Worm (Caenorhabditis elegans): ENCODE measurements around the gene rpl-28.

The rpl-28 gene

DNA sequence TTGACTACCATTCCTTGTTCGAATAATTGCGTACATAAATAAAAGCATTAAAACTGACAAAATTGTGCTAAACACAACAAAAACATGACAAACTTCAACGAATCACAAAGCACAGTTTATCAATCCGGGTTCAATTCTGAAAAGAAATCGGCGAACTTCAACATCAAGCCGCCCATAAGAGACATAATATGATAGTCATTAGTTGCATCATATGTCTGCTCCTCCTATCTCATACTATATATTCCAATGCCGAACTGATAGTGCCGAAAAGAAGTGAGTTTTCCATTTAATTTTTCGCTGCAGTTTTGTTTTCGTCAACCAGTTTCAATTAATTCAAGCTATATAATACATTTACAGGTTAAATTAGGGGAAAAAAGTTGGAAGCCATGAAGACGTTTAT, 13.8 kb upstream of the rpl-28 start, which contains the start of gene hrg-7:
Gene hrg-7 (plus strand): TSS at position 358 of the 400 bp plus-strand sequence.
- TF ChIP-seq unc-62 (GFP tag; optimal IDR thresholded peaks at IDR 0.05): no peak

DNA sequence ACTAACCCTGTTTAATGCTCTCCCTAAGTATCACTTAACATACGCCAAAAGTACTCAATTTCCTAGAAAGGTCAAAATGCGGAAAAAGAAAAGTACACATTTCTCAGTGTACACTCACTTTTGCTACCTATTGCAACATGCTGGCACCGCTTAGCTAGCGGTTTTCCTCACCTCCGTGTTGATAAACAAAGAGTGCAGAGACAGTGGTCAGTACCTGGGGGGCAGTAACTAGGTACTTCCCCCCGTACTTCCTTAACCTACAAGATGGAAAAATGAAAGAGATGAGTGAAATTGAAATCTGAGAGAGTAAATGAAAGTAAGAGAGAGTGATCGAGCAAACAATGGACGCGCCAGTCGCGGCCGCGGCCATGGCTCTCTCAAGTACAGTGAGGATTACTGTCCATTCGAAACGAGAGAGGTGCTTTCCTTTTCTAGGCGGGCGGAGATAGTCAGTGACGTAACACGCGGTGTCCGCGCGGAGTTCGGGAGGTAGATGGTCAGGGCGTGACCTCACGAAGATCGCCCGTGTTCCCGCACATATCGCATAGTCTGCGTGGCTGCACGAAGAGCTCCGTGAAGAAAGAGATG, 8.3 kb upstream of the rpl-28 start, which contains the start of gene cky-1:
Gene cky-1 (plus strand): TSS at position 538 of the 588 bp plus-strand sequence.
- no peak for TF ChIP-seq unc-62 (GFP tag; optimal IDR thresholded peaks at IDR 0.05)

DNA sequence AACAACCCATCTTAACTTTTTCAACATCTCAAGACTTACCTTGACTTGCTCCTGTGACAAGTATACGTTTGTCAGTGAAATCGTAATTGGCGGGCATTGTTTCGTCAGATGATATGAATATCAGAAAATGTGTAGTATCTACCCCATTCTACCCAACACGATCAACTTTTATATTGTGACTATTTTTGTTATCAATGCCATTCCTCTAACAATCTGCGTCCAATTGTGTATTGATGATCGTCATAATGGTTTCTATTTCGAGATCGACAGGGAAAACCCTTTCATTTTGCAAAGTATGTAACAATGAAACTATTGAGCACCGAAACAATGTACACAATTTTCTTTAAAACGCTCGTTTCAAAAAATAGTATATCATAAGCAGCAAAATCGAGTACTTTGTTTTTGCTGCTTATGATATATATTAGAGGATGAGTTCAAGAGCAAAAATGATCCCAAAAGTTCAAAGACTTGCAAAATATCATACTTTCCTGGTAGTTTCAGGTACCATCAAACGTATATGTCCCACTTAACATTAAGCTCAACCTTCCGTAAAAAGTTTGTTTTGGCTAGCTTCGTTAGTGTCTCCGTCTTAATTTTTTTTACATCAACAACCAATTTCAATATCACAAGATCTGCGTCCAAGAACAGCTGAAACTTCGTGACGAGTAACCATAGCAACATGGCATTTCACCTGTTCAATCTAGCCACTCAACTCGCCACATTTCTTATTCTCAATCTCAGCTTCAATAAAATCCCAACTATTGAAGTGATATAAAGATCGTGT, 5.7 kb upstream of the rpl-28 start, which contains the start of the genes dhs-21 and xbx-9:
Gene dhs-21 (minus strand): TSS at position 181 of the 784 bp plus-strand sequence.
Gene xbx-9 (plus strand): TSS at position 734 of the 784 bp plus-strand sequence.
- TF ChIP-seq unc-62 (GFP tag; optimal IDR thresholded peaks at IDR 0.05): no peak

DNA sequence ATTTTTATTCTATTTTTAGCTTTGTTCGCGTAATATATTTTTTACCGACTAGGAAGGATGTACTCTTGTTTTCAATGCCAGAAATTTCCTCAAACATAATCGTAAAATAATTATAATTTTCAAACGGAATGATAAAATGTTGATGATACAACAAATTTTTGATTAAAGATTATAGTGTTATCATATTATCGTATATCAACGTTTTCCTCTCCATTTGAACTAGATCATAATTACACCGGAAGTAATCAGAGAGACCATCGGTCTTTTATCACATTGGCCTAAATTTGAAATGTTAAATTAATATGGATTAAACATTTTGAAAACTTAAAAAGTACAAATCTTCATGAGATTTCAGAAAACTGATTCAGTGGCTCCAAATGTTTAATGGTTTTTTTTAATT, 4.8 kb upstream of the rpl-28 start:
- TF ChIP-seq unc-62 (GFP tag; optimal IDR thresholded peaks at IDR 0.05): no peak

DNA sequence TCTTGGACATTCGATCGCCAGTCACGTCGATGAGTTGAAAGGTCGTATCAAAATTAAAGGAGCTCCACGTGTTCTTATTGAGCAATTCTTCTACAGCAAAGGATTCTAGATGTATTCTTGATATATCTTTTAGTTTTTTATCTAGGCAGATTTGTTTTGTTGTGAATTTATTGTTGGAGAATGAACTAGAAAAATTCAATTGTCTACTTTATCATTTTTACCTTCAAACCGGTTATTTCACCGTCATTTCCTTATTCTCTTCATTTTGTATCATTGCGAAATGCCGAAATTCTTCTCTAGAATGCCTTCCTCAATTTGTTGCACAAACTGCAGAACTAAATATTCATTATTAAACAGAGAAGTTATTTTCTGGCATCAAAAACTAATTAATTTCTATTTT, 1.3 kb upstream of the rpl-28 start, which contains the start of gene R11D1.10:
Gene R11D1.10 (plus strand): TSS at position 301 of the 400 bp plus-strand sequence.
- no peak for TF ChIP-seq unc-62 (GFP tag; optimal IDR thresholded peaks at IDR 0.05)

DNA sequence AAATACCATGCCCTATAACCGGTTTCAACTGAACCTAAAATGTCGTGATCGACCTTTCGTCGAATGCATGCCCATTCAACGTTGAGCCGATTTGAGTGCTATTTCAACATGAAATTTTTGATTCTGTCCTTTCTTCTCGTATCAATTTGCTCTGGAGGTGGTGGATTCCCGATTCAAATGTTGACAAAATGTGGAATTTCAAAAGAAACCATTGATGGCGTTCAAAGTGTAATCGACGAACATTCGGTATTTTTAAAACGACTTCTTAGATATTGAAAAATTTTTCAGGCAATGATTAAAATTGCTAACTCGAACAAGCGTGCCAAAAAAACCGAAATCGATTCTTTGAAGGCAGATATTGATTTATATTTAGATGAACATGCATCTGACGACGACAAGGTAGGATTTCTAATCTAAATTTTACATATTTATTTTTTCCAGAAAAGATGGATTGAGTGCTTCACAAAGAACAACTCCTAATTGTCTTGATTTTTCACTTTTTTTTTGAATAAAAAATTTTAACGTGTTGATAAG, 741 bp downstream of the rpl-28 start, which contains the start of gene R11D1.13:
Gene R11D1.13 (plus strand): TSS at position 51 of the 534 bp plus-strand sequence.
- no peak for TF ChIP-seq unc-62 (GFP tag; optimal IDR thresholded peaks at IDR 0.05)

DNA sequence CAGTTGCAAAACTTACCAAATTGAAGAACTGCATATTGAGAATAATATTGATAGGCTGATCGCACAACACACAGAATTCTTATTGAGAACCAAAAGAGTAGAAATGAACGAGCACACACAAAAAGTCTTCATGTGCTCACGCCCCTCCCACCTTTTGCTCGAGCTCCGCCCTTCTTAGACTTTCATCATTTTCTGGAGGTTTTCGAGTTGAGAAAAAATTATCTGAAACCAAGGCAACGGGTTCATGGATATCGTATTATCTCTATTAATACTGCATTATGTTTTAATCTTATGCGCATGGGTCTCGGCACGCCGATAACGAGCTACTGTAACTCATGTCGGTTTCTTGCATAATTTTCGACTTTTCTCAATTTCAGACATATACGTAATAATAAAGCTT, 2.0 kb downstream of the rpl-28 start, which contains the start of gene R11D1.12:
Gene R11D1.12 (minus strand): TSS at position 101 of the 400 bp plus-strand sequence.
- no peak for TF ChIP-seq unc-62 (GFP tag; optimal IDR thresholded peaks at IDR 0.05)

DNA sequence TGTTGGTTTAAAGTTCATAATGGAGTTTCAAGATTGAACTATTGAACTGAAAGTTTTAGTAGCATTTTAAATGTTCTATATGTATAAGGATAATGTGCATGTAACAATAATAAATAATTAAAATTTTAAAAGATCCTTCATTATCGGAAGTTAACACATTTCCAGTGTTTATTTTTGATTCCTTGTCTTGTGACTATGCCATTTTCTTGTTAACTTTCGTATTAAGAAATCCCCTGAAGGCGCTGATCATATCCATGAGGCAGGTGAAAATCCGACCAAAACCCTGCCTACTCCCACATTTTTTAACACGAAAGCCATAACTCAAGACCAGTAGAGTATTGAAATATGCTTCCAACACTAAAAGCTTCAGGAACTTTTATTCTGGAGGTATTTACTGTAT, 8.2 kb downstream of the rpl-28 start, which contains the start of gene R11D1.7:
Gene R11D1.7 (plus strand): TSS at position 301 of the 400 bp plus-strand sequence.
- TF ChIP-seq unc-62 (GFP tag; optimal IDR thresholded peaks at IDR 0.05): no peak

DNA sequence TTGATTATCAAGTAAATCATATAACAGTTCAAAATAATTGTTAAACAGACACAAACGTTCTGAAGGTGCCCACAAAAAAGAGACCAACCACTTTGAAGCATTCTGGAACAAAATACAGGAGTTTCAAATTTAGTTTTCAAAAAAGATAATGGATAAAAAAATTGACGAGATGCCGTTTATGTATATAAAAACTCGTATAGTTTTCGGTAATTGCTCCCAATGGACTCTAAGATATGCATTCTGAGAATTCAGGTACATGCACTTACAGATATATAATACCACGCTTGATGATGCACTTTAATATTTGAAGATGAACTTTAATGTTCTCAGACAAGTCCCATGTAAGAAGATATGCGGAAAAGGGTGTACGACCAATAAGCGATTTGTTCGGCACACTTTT, 9.3 kb downstream of the rpl-28 start, which contains the start of gene str-181:
Gene str-181 (minus strand): TSS at position 101 of the 400 bp plus-strand sequence.
- no peak for TF ChIP-seq unc-62 (GFP tag; optimal IDR thresholded peaks at IDR 0.05)

DNA sequence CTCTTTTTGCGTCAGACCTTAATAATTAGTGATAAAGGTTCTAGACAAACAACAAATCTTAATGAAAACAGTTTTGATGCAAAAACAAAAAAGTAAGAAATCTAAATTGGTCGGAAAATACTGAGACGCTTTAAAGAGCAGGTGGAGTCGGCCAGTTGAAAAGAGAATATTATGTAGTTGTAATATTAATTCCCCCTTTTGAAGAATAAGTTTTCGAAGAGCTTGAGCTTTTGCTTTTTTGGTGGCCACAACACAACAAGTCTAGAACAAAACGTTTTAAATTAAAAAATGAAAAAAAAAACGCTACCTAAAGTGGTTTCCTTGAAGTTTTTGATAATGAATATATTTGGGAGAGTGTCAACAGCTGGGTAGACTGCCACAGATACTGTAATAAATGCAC, 11.5 kb downstream of the rpl-28 start, which contains the start of gene str-178:
Gene str-178 (minus strand): TSS at position 101 of the 400 bp plus-strand sequence.
- TF ChIP-seq unc-62 (GFP tag; optimal IDR thresholded peaks at IDR 0.05): no peak

DNA sequence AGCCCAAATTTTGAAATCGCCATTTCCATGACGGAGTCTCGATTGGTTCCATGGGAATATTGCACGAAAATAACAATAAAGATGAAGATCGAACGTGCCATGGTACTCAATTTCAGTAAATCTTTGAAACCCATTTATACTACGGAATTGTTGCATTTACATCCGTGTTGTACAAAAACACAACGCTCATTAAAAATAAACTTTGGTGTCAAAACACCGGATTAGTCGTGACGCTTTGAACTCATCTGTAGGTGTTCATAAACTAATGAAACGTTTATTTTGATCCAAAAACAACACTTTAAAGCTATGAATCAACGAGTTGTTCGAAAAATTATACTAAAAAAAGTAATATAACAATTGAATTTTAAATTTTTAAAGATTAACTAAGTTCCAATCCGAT, 13.8 kb downstream of the rpl-28 start, which contains the start of gene R11D1.4:
Gene R11D1.4 (minus strand): TSS at position 101 of the 400 bp plus-strand sequence.
- TF ChIP-seq unc-62 (GFP tag; optimal IDR thresholded peaks at IDR 0.05): no peak

DNA sequence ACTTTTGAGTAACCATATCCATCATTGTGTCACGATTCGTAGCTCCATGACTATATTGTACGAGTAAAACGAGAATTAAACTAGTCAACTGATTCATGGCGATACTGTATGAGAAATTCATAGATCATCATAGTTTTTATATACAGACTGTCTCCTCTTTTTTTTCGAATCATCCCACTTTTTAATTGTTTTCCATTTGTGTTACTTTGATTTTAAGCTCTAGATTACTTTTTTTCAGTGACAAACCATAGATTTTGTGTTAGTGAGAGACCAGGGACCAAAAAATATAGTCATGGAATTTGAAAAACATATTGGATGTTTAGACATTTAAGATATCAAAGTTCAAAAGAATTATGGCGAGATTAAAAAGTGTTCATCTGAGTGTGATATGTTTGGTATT, 15.9 kb downstream of the rpl-28 start, which contains the start of gene R11D1.3:
Gene R11D1.3 (minus strand): TSS at position 101 of the 400 bp plus-strand sequence.
- TF ChIP-seq unc-62 (GFP tag; optimal IDR thresholded peaks at IDR 0.05): no peak

DNA sequence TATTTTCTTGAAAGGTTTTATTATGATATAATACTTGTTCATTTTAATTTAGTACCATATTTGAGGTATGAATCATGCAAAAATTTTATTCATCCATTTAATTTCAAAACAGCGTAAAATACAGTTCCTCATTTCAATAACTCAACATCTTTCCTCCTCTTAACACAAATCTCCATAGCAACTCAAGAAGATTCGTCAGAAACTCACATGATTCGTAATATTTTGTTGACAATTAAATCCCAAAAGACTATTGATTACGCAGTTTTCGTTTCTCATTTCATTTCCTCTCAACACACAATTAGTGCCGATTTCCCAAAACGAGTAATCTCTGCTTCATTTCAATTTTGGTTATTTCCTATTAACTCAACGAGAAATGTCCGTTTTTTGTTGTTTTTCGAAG, 19.6 kb downstream of the rpl-28 start, which contains the start of gene R11D1.2:
Gene R11D1.2 (plus strand): TSS at position 301 of the 400 bp plus-strand sequence.
- TF ChIP-seq unc-62 (GFP tag; optimal IDR thresholded peaks at IDR 0.05): no peak

DNA sequence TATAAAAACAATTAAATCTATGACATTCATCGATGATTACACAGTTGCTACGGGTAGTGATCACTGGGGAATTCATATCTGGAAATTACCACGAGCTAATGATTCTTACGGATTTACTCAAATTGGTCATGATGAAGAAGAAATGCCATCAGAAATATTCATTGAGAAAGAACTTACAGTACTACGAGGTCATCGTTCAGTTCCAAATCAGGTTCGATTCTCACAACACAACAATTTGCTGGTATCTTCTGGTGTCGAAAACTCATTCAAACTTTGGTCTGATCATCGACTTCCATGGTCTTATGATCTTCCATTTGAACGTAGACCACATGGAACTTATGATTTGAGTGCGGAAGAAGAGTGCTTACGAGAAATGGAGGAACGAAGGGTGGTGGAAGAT, 21.4 kb downstream of the rpl-28 start:
- no peak for TF ChIP-seq unc-62 (GFP tag; optimal IDR thresholded peaks at IDR 0.05)

DNA sequence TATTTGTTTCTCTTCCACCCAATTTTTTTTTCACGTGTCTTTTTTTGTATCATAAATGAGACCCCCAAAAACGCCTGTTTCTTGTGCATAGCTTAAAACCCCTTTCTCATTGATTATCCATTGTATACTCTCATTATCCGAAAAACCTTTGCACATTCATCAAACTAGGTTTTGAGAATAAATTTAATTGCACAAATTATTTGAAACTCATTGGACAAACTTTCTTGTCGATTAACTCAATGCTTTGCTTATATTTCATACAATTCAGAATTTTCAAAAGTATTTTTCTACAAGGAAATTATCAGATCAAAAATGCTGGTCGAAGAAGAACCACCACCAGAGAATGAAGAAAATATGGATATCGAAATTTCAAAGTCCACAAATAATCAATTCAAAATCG, 23.8 kb downstream of the rpl-28 start, which contains the start of gene R11D1.1:
Gene R11D1.1 (plus strand): TSS at position 301 of the 400 bp plus-strand sequence.
- TF ChIP-seq unc-62 (GFP tag; optimal IDR thresholded peaks at IDR 0.05): no peak

DNA sequence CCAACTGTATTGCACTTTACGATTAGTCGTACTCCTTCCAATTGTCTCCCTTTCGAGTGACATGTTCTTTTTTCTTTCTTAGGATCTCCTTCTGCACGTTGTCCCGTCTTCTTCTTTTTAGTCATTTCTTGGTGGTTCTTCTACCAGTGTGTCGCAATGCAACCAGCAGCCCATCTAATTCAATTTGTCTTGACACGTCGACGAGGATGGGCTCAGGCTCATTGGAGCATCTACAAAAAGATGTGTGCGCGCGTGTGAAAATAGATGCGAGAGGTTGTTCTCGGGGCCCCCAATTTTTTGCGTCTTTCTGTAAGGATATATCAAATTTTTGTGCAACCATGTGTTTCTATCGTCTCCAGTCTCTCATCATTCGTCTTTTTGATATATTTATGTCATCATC, 26.3 kb downstream of the rpl-28 start:
- no peak for TF ChIP-seq unc-62 (GFP tag; optimal IDR thresholded peaks at IDR 0.05)
